Fruit fly (Drosophila melanogaster): ENCODE results near the gene CG8565.

The CG8565 gene

dm6 chrX:15859869-15860268 lies 22.2 kb downstream of the CG8565 start, which contains the start of gene Gbeta13F:
Gene Gbeta13F, plus strand, starts transcription at chrX:15860115.
- TF ChIP-seq CG13775 (GFP tag; optimal IDR thresholded peaks at IDR 0.05) (no peak), CG7786 (GFP tag; optimal IDR thresholded peaks at IDR 0.05) (no peak), CG34422 (GFP tag; IDR thresholded peaks at IDR 0.05) (peak; percentile 12; the same call in 1 of the 3 replicates), Dll (GFP tag; IDR thresholded peaks at IDR 0.05; ENCODE audit: partially characterized antibody) (peak; percentile 40; the same call in 1 of the 4 replicates), row (GFP tag; IDR thresholded peaks at IDR 0.05) (peak; percentile 58), jigr1 (GFP tag; IDR thresholded peaks at IDR 0.05) (no peak), Dref (GFP tag; IDR thresholded peaks at IDR 0.05) (peak; percentile 84), chm (GFP tag; IDR thresholded peaks at IDR 0.05) (0 out of 2 replicates have a peak, but pooled peaks have one; percentile 45), sna (GFP tag; IDR thresholded peaks at IDR 0.05; ENCODE audit: partially characterized antibody) (no peak), slbo (GFP tag; IDR thresholded peaks at IDR 0.05) (peak; percentile 60), mirr (GFP tag; optimal IDR thresholded peaks at IDR 0.05) (no peak), Lhr (GFP tag; optimal IDR thresholded peaks at IDR 0.05) (peak; percentile 0), tio (GFP tag; optimal IDR thresholded peaks at IDR 0.05) (no peak), CG2712 (tag; optimal IDR thresholded peaks at IDR 0.05) (peak; percentile 0), sens (GFP tag) (peak; percentile 17), CG32532 (GFP tag; IDR thresholded peaks at IDR 0.05) (peak; percentile 56), mld (GFP tag; IDR thresholded peaks at IDR 0.05; ENCODE audit: partially characterized antibody) (peak; percentile 66; the same call in 1 of the 3 replicates), Oli (tag; optimal IDR thresholded peaks at IDR 0.05) (no peak), CG1602 (GFP tag; optimal IDR thresholded peaks at IDR 0.05) (no peak), Taf1 (GFP tag; IDR thresholded peaks at IDR 0.05) (no peak), danr (GFP tag; IDR thresholded peaks at IDR 0.05) (no peak), CG11398 (GFP tag; optimal IDR thresholded peaks at IDR 0.05) (no peak), B-H1 (GFP tag; IDR thresholded peaks at IDR 0.05) (no peak), vnd (GFP tag; IDR thresholded peaks at IDR 0.05; ENCODE audit: partially characterized antibody) (peak; percentile 55; the same call in 2 of the 3 replicates), slou (GFP tag; optimal IDR thresholded peaks at IDR 0.05) (no peak), sqz (GFP tag; optimal IDR thresholded peaks at IDR 0.05) (no peak), CG17802 (tag; optimal IDR thresholded peaks at IDR 0.05) (peak; percentile 69), inv (GFP tag; IDR thresholded peaks at IDR 0.05; ENCODE audit: partially characterized antibody) (peak; percentile 58), dimm (GFP tag; IDR thresholded peaks at IDR 0.05) (no peak), PHDP (tag; optimal IDR thresholded peaks at IDR 0.05) (no peak), CG5180 (GFP tag; optimal IDR thresholded peaks at IDR 0.05) (no peak), eyg (GFP tag; optimal IDR thresholded peaks at IDR 0.05) (no peak), Tbp (GFP tag; optimal IDR thresholded peaks at IDR 0.05) (no peak), run (tag; optimal IDR thresholded peaks at IDR 0.05) (no peak), Myb (GFP tag; optimal IDR thresholded peaks at IDR 0.05) (no peak), Opbp (GFP tag; IDR thresholded peaks at IDR 0.05; ENCODE audit: partially characterized antibody) (peak; percentile 79), CG2120 (GFP tag; optimal IDR thresholded peaks at IDR 0.05) (no peak), amos (GFP tag; IDR thresholded peaks at IDR 0.05; ENCODE audit: partially characterized antibody) (peak; percentile 78; the same call in 1 of the 2 replicates), CG1024 (GFP tag; IDR thresholded peaks at IDR 0.05) (no peak), dpn (GFP tag; optimal IDR thresholded peaks at IDR 0.05) (no peak), ara (GFP tag; IDR thresholded peaks at IDR 0.05) (no peak), CG17829 (tag; optimal IDR thresholded peaks at IDR 0.05) (no peak), CG16863 (GFP tag; optimal IDR thresholded peaks at IDR 0.05) (no peak), HHEX (GFP tag; optimal IDR thresholded peaks at IDR 0.05) (no peak), CG4820 (GFP tag; optimal IDR thresholded peaks at IDR 0.05) (no peak), CG15269 (tag; optimal IDR thresholded peaks at IDR 0.05) (no peak), CG17568 (GFP tag; optimal IDR thresholded peaks at IDR 0.05) (no peak), Bteb2 (GFP tag; optimal IDR thresholded peaks at IDR 0.05) (no peak), odd (GFP tag; optimal IDR thresholded peaks at IDR 0.05) (no peak), Ptx1 (GFP tag; IDR thresholded peaks at IDR 0.05) (peak; percentile 57), E2f1 (GFP tag; IDR thresholded peaks at IDR 0.05) (0 out of 2 replicates have a peak, but pooled peaks have one; percentile 16)

Measured in whole organism, embryonic.